Fruit fly (Drosophila melanogaster) whole organism, embryonic: ENCODE results near the gene mRpS25.

Experiments used
- Bdp1 ChIP-seq: fragments of 200-800 bp; sonication (Bioruptor generic); optimal IDR thresholded peaks from 3 replicates; lab custom pipeline; 2016; ENCODE audit warnings: missing biosample characterization, missing genetic modification characterization
- CG10543 ChIP-seq: fragments of 200-800 bp; sonication (Bioruptor generic); optimal IDR thresholded peaks from 3 replicates; lab custom pipeline; 2017; ENCODE audit warnings: missing biosample characterization, mild to moderate bottlenecking, missing genetic modification characterization, moderate library complexity
- CG12659 ChIP-seq: fragments of 200-800 bp; sonication (Bioruptor generic); optimal IDR thresholded peaks from 3 replicates; lab custom pipeline; 2017; ENCODE audit warnings: mild to moderate bottlenecking, missing biosample characterization, missing genetic modification reagents, missing genetic modification characterization
- CG13624 ChIP-seq: fragments of 200-800 bp; sonication (Bioruptor generic); optimal IDR thresholded peaks from 2 replicates; lab custom pipeline; 2016; ENCODE audit warnings: missing biosample characterization, missing genetic modification characterization
- CG16779 ChIP-seq: fragments of 200-800 bp; sonication (Bioruptor generic); IDR thresholded peaks from 2 replicates; pipeline ENCODE4 v1.3.6; 2022; ENCODE audit warnings: missing biosample characterization, missing genetic modification characterization
- CG17186 ChIP-seq: fragments of 200-800 bp; sonication (Bioruptor generic); optimal IDR thresholded peaks from 3 replicates; lab custom pipeline; 2017; ENCODE audit warnings: missing biosample characterization, missing genetic modification reagents, missing genetic modification characterization
- CG30431 ChIP-seq: fragments of 200-800 bp; sonication (Bioruptor generic); optimal IDR thresholded peaks from 2 replicates; lab custom pipeline; 2017; ENCODE audit warnings: missing biosample characterization, missing genetic modification characterization
- CG32767 ChIP-seq: fragments of 200-800 bp; sonication (Bioruptor generic); IDR thresholded peaks from 2 replicates; pipeline ENCODE4 v1.3.6; 2022; ENCODE audit warnings: missing biosample characterization, missing genetic modification characterization
- CG3726 ChIP-seq: fragments of 200-800 bp; sonication (Bioruptor generic); IDR thresholded peaks from 3 replicates; pipeline ENCODE4, ENCODE4 v1.3.6; 2022; ENCODE audit warnings: missing biosample characterization, missing genetic modification characterization
- CG5245 ChIP-seq: fragments of 200-800 bp; sonication (Bioruptor generic); optimal IDR thresholded peaks from 3 replicates; lab custom pipeline; 2016; ENCODE audit warnings: missing biosample characterization, missing genetic modification characterization
- CG7786 ChIP-seq: fragments of 200-800 bp; sonication (Bioruptor generic); optimal IDR thresholded peaks from 2 replicates; lab custom pipeline; 2016; ENCODE audit warnings: missing biosample characterization, missing genetic modification characterization
- CG8089 ChIP-seq: fragments of 200-800 bp; sonication (Bioruptor generic); optimal IDR thresholded peaks from 3 replicates; lab custom pipeline; 2016; ENCODE audit warnings: missing biosample characterization, missing genetic modification characterization
- Camta ChIP-seq: fragments of 200-800 bp; sonication (Bioruptor generic); optimal IDR thresholded peaks from 2 replicates; lab custom pipeline; 2016; ENCODE audit warnings: missing biosample characterization, missing genetic modification characterization
- Dbx ChIP-seq: fragments of 200-800 bp; sonication (Bioruptor generic); IDR thresholded peaks from 3 replicates; pipeline ENCODE4 v1.3.6; 2022; ENCODE audit warnings: missing biosample characterization, missing genetic modification characterization
- Ets65A ChIP-seq: fragments of 200-800 bp; sonication (Bioruptor generic); peaks from one replicate; lab custom pipeline; 2016; ENCODE audit warnings: missing biosample characterization, missing genetic modification characterization
- Fer1 ChIP-seq: fragments of 200-800 bp; sonication (Bioruptor generic); optimal IDR thresholded peaks from 2 replicates; lab custom pipeline; 2017; ENCODE audit warnings: missing biosample characterization, mild to moderate bottlenecking, missing genetic modification characterization
- Fer3 ChIP-seq: fragments of 200-800 bp; sonication (Bioruptor generic); optimal IDR thresholded peaks from 2 replicates; lab custom pipeline; 2018; ENCODE audit warnings: missing biosample characterization, mild to moderate bottlenecking, missing genetic modification characterization, moderate library complexity
- Hey ChIP-seq: fragments of 200-800 bp; sonication (Bioruptor generic); optimal IDR thresholded peaks from 3 replicates; lab custom pipeline; 2018; ENCODE audit warnings: missing biosample characterization, mild to moderate bottlenecking, missing genetic modification characterization
- Hsf ChIP-seq: fragments of 200-800 bp; sonication (Bioruptor generic); optimal IDR thresholded peaks from 3 replicates; lab custom pipeline; 2016; ENCODE audit warnings: missing biosample characterization, missing genetic modification characterization
- Jarid2 ChIP-seq: fragments of 200-800 bp; sonication (Bioruptor generic); optimal IDR thresholded peaks from 3 replicates; lab custom pipeline; 2017; ENCODE audit warnings: mild to moderate bottlenecking, missing biosample characterization, missing genetic modification reagents, missing genetic modification characterization
- MBD-R2 ChIP-seq: fragments of 200-800 bp; sonication (Bioruptor generic); IDR thresholded peaks from 2 replicates; pipeline ENCODE4 v1.3.6; 2022; ENCODE audit warnings: missing biosample characterization, missing genetic modification characterization
- Med ChIP-seq: fragments of 200-800 bp; sonication (Bioruptor generic); peaks from one replicate; lab custom pipeline; 2016; ENCODE audit warnings: missing biosample characterization, missing genetic modification characterization, mild to moderate bottlenecking, inconsistent platforms, moderate library complexity
- Nf-YC ChIP-seq: fragments of 200-800 bp; optimal IDR thresholded peaks from 3 replicates; lab custom pipeline; 2019; ENCODE audit warnings: missing biosample characterization, mild to moderate bottlenecking, missing genetic modification characterization, moderate library complexity
- Sox102F ChIP-seq: fragments of 200-800 bp; sonication (Bioruptor generic); optimal IDR thresholded peaks from 2 replicates; lab custom pipeline; 2018; ENCODE audit warnings: missing biosample characterization, mild to moderate bottlenecking, missing genetic modification characterization, moderate library complexity
- Stat92E ChIP-seq, 3 experiments: fragments of >200 bp in 2 of 3; fragments of 200-800 bp in 1 of 3; sonication (Bioruptor generic) in 1 of 3; optimal IDR thresholded peaks; 2 replicates each; lab custom pipeline; 2017 to 2019; ENCODE audit warnings: missing biosample characterization in 3 of 3, missing genetic modification characterization in 3 of 3, mild to moderate bottlenecking in 1 of 3, moderate library complexity in 1 of 3
- Usf ChIP-seq: fragments of 200-800 bp; sonication (Bioruptor generic); optimal IDR thresholded peaks from 2 replicates; lab custom pipeline; 2017; ENCODE audit warnings: missing genotype, missing biosample characterization, missing genetic modification characterization
- ap ChIP-seq: fragments of 200-800 bp; sonication (Bioruptor generic); IDR thresholded peaks from 2 replicates; pipeline ENCODE4 v1.3.6; 2022; ENCODE audit warnings: missing biosample characterization, missing genetic modification characterization
- ato ChIP-seq: fragments of 200-800 bp; sonication (Bioruptor generic); IDR thresholded peaks from 2 replicates; pipeline ENCODE4 v1.3.6; 2022; ENCODE audit warnings: missing biosample characterization, missing genetic modification characterization; ENCODE audit not compliant: partially characterized antibody
- corto ChIP-seq: fragments of 200-800 bp; sonication (Bioruptor generic); optimal IDR thresholded peaks from 2 replicates; lab custom pipeline; 2016; ENCODE audit warnings: missing biosample characterization, mild to moderate bottlenecking, missing genetic modification characterization, moderate library complexity
- esg ChIP-seq: fragments of 200-800 bp; sonication (Bioruptor generic); conservative IDR thresholded peaks from 2 replicates; pipeline ENCODE4 v1.3.6; 2022; ENCODE audit warnings: missing biosample characterization, missing genetic modification characterization
- ewg ChIP-seq: fragments of 200-800 bp; sonication (Bioruptor generic); optimal IDR thresholded peaks from 3 replicates; lab custom pipeline; 2017; ENCODE audit warnings: mild to moderate bottlenecking, missing biosample characterization, missing genetic modification reagents, missing genetic modification characterization
- fd96Cb ChIP-seq: fragments of 200-800 bp; sonication (Bioruptor generic); optimal IDR thresholded peaks from 2 replicates; lab custom pipeline; 2018; ENCODE audit warnings: missing biosample characterization, mild to moderate bottlenecking, missing genetic modification characterization, moderate library complexity
- gfzf ChIP-seq: fragments of 200-800 bp; sonication (Bioruptor generic); optimal IDR thresholded peaks from 2 replicates; lab custom pipeline; 2016; ENCODE audit warnings: missing biosample characterization, mild to moderate bottlenecking, missing genetic modification characterization, moderate library complexity
- gro ChIP-seq: fragments of 200-800 bp; sonication (Bioruptor generic); optimal IDR thresholded peaks from 2 replicates; lab custom pipeline; 2016; ENCODE audit warnings: missing biosample characterization, missing genetic modification characterization
- hb ChIP-seq: fragments of 200-800 bp; sonication (Bioruptor generic); IDR thresholded peaks from 3 replicates; pipeline ENCODE4 v1.3.6; 2022; ENCODE audit warnings: missing biosample characterization, missing genetic modification characterization; ENCODE audit not compliant: partially characterized antibody
- jing ChIP-seq: fragments of 200-800 bp; sonication (Bioruptor generic); optimal IDR thresholded peaks from 2 replicates; lab custom pipeline; 2018; ENCODE audit warnings: missing biosample characterization, mild to moderate bottlenecking, missing genetic modification characterization
- lov ChIP-seq, 2 experiments: fragments of 200-800 bp in 1 of 2; fragments of >200 bp in 1 of 2; sonication (Bioruptor generic) in 1 of 2; IDR thresholded peaks in 1 of 2; optimal IDR thresholded peaks in 1 of 2; 2 replicates in 1 of 2; 3 replicates in 1 of 2; pipeline versions ENCODE4 v1.3.6 to Lab custom; 2017 to 2022; ENCODE audit warnings: missing biosample characterization in 1 of 2, missing genetic modification characterization in 1 of 2
- oc ChIP-seq: fragments of 200-800 bp; sonication (Bioruptor generic); optimal IDR thresholded peaks from 2 replicates; lab custom pipeline; 2018; ENCODE audit warnings: missing biosample characterization, mild to moderate bottlenecking, missing genetic modification characterization, moderate library complexity
- prd ChIP-seq, 3 experiments: fragments of >200 bp in 2 of 3; fragments of 200-800 bp in 1 of 3; sonication (Bioruptor generic) in 1 of 3; optimal IDR thresholded peaks in 2 of 3; IDR thresholded peaks in 1 of 3; 2 replicates in 2 of 3; 3 replicates in 1 of 3; pipeline versions ENCODE4 v1.3.6 to Lab custom; 2017 to 2022; ENCODE audit warnings: missing biosample characterization in 1 of 3, missing genetic modification characterization in 1 of 3
- row ChIP-seq: fragments of 200-800 bp; sonication (Bioruptor generic); IDR thresholded peaks from 3 replicates; pipeline ENCODE4 v1.3.6; 2022; ENCODE audit warnings: missing biosample characterization, missing genetic modification characterization
- run ChIP-seq: fragments of 200-800 bp; sonication (Bioruptor generic); optimal IDR thresholded peaks from 3 replicates; lab custom pipeline; 2018; ENCODE audit warnings: missing biosample characterization, mild to moderate bottlenecking, missing genetic modification characterization
- salm ChIP-seq: fragments of 200-800 bp; sonication (Bioruptor generic); optimal IDR thresholded peaks from 2 replicates; lab custom pipeline; 2018; ENCODE audit warnings: missing biosample characterization, mild to moderate bottlenecking, missing genetic modification characterization
- sens ChIP-seq: fragments of 200-800 bp; sonication (Bioruptor generic); peaks from one replicate; lab custom pipeline; 2016; ENCODE audit warnings: missing biosample characterization, missing genetic modification characterization
- sna ChIP-seq: fragments of 200-800 bp; sonication (Bioruptor generic); IDR thresholded peaks from 2 replicates; pipeline ENCODE4 v1.3.6; 2022; ENCODE audit warnings: missing biosample characterization, missing genetic modification characterization; ENCODE audit not compliant: partially characterized antibody
- sqz ChIP-seq: fragments of 200-800 bp; sonication (Bioruptor generic); optimal IDR thresholded peaks from 3 replicates; lab custom pipeline; 2018; ENCODE audit warnings: missing biosample characterization, mild to moderate bottlenecking, missing genetic modification characterization
- tna ChIP-seq: fragments of 200-800 bp; sonication (Bioruptor generic); IDR thresholded peaks from 2 replicates; pipeline ENCODE4 v1.3.6; 2022; ENCODE audit warnings: missing biosample characterization, missing genetic modification characterization; ENCODE audit not compliant: partially characterized antibody
- trem ChIP-seq: fragments of 200-800 bp; optimal IDR thresholded peaks from 3 replicates; lab custom pipeline; 2019; ENCODE audit warnings: missing biosample characterization, mild to moderate bottlenecking, missing genetic modification characterization, moderate library complexity
- z ChIP-seq: fragments of 200-800 bp; sonication (Bioruptor generic); IDR thresholded peaks from 3 replicates; pipeline ENCODE4 v1.3.6; 2022; ENCODE audit warnings: missing biosample characterization, missing genetic modification characterization

mRpS25 gene

DNA sequence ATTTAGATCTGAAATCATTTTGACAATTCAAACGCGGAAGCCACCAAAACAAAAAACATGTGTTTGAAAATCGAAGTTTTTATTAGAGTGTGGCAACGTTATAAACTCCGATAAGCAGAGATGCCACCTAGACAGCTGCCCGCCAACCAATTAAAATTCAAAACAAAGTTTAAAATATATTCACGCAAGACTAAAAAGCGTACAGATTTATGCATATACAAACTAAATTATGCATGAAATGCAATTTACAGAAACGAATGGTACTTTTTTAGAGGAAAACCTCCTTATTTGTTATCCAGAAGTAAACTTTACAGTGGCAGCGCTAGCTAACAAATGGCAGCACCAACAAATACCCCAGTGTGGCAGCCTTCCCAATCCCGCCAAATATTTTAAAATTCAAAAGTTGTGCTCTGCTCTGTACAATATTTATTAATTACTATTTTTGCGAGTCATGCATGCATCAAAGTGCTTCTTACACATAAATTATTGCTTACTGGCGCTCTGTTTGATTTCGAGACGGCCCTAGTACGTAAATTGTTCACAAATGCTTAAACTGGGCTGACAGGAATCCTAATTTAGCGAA is 20.9 kb upstream of the mRpS25 start (continued):
- TF ChIP-seq hb (GFP tag; lab: Robert Waterston, UW) (no peak), Usf (GFP tag; lab: Kevin White, UChicago) (no peak), Fer1 (no peak), Ets65A (no peak), Nf-YC (tag; lab: Kevin White, UChicago) (no peak), CG3726 (GFP tag; lab: Robert Waterston, UW) (no peak), prd (optimal IDR thresholded peaks at IDR 0.05; lab: Kevin White, UChicago) (no peak), prd (GFP tag; IDR thresholded peaks at IDR 0.05; lab: Robert Waterston, UW) (no peak), Jarid2 (GFP tag; lab: Kevin White, UChicago) (no peak), salm (no peak), trem (tag; lab: Kevin White, UChicago) (peak; percentile 30)

DNA sequence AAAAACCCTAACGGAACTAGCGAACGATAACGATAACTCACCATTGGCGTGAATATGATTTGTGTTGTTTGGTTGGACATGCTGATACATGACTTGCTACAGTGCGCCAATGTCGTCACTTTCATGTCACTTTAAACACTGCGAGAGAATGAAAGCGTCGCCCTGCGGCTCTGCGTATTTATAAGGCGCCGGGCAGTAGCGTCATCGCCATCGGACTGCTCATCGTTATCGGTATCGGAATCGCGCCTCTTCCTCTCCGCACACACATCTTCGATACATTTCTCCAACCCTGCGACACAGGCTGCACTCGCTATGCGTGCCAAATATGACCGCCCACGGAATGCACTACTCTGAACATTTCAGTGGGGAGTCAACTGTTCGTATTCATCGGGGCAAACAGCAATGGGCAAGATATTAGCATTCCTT is 19.7 kb upstream of the mRpS25 start, which contains the start of gene sbm:
Gene sbm (minus strand): TSS at position 160 of the 426 bp plus-strand sequence.
- TF ChIP-seq CG30431 (GFP tag; lab: Kevin White, UChicago) (peak; percentile 34), jing (GFP tag; lab: Kevin White, UChicago) (no peak), CG10543 (GFP tag; lab: Kevin White, UChicago) (no peak), CG7786 (GFP tag; lab: Kevin White, UChicago) (peak; percentile 60), ato (GFP tag; lab: Robert Waterston, UW) (peak; percentile 79), CG17186 (GFP tag; lab: Kevin White, UChicago) (peak; percentile 74), lov (optimal IDR thresholded peaks at IDR 0.05; lab: Kevin White, UChicago) (no peak), lov (GFP tag; IDR thresholded peaks at IDR 0.05; lab: Robert Waterston, UW) (no peak), sqz (GFP tag; lab: Kevin White, UChicago) (no peak), Hsf (GFP tag; lab: Kevin White, UChicago) (peak; percentile 63), fd96Cb (tag; lab: Kevin White, UChicago) (peak; percentile 9), Med (peak; percentile 94), z (GFP tag; lab: Robert Waterston, UW) (no peak), sna (GFP tag; lab: Robert Waterston, UW) (peak; percentile 61; the same call in 1 of the 2 replicates), Sox102F (peak; percentile 21), ap (GFP tag; lab: Robert Waterston, UW) (no peak), CG5245 (GFP tag; lab: Kevin White, UChicago) (peak; percentile 20), Stat92E (GFP tag; optimal IDR thresholded peaks at IDR 0.05; lab: Kevin White, UChicago) (no peak), Fer3 (peak; percentile 10), MBD-R2 (GFP tag; lab: Robert Waterston, UW) (no peak), Camta (GFP tag; lab: Kevin White, UChicago) (no peak), CG16779 (GFP tag; lab: Robert Waterston, UW) (peak; percentile 63; the same call in 1 of the 2 replicates), CG32767 (GFP tag; lab: Robert Waterston, UW) (0 out of 2 replicates have a peak, but pooled peaks have one; percentile 10), tna (GFP tag; lab: Robert Waterston, UW) (peak; percentile 84), sens (GFP tag; lab: Kevin White, UChicago) (no peak), gfzf (GFP tag; lab: Kevin White, UChicago) (peak; percentile 13), Hey (tag; lab: Kevin White, UChicago) (no peak), Dbx (GFP tag; lab: Robert Waterston, UW) (0 out of 3 replicates have a peak, but pooled peaks have one; percentile 21), CG13624 (GFP tag; lab: Kevin White, UChicago) (peak; percentile 44), ewg (GFP tag; lab: Kevin White, UChicago) (peak; percentile 23), run (tag; lab: Kevin White, UChicago) (no peak), gro (no peak), row (peak; percentile 87), Bdp1 (GFP tag; lab: Kevin White, UChicago) (no peak), corto (GFP tag; lab: Kevin White, UChicago) (no peak), CG12659 (GFP tag; lab: Kevin White, UChicago) (peak; percentile 55), CG8089 (peak; percentile 39), oc (no peak), esg (GFP tag; lab: Robert Waterston, UW) (peak; percentile 35)
